3 fruit fly cellular contexts compared by ENCODE assay signal in genomic region chr3R:5086822-5087491, dm6.
TF ChIP-seq lines count a peak whose summit lies in the region.

Gene corto, minus strand, starts transcription at chr3R:5087072.

TF ChIP-seq in whole organism, embryonic, 481 proteins besides CTCF, POLR2A, EP300 and RAD21 (continued from another document and continues in another):
- TF ChIP-seq CG10321 (GFP tag; IDR thresholded peaks at IDR 0.05; lab: Robert Waterston, UW) (no peak), ssp (GFP tag; IDR thresholded peaks at IDR 0.05; lab: Robert Waterston, UW) (no peak), her (GFP tag; optimal IDR thresholded peaks at IDR 0.05; lab: Kevin White, UChicago) (no peak), HLH4C (GFP tag; IDR thresholded peaks at IDR 0.05; lab: Robert Waterston, UW; ENCODE audit: partially characterized antibody) (no peak), CG10565 (GFP tag; optimal IDR thresholded peaks at IDR 0.05; lab: Kevin White, UChicago) (no peak), Ssrp (tag; optimal IDR thresholded peaks at IDR 0.05; lab: Kevin White, UChicago) (no peak), schlank (tag; optimal IDR thresholded peaks at IDR 0.05; lab: Kevin White, UChicago) (no peak), CG10654 (GFP tag; optimal IDR thresholded peaks at IDR 0.05; lab: Kevin White, UChicago) (no peak), CG1603 (tag; optimal IDR thresholded peaks at IDR 0.05; lab: Kevin White, UChicago) (peak; percentile 15), CG10267 (tag; optimal IDR thresholded peaks at IDR 0.05; lab: Kevin White, UChicago) (peak; percentile 26), CG15479 (GFP tag; optimal IDR thresholded peaks at IDR 0.05; lab: Kevin White, UChicago) (peak; percentile 36), CG7372 (GFP tag; IDR thresholded peaks at IDR 0.05; lab: Robert Waterston, UW) (no peak), CHES-1-like (GFP tag; optimal IDR thresholded peaks at IDR 0.05; lab: Kevin White, UChicago) (peak; percentile 54), CG12236 (GFP tag; optimal IDR thresholded peaks at IDR 0.05; lab: Kevin White, UChicago) (no peak), BtbVII (GFP tag; optimal IDR thresholded peaks at IDR 0.05; lab: Kevin White, UChicago) (peak; percentile 75), ERR (GFP tag; optimal IDR thresholded peaks at IDR 0.05; lab: Kevin White, UChicago) (no peak), H15 (GFP tag; IDR thresholded peaks at IDR 0.05; lab: Robert Waterston, UW) (no peak), B-H2 (GFP tag; optimal IDR thresholded peaks at IDR 0.05; lab: Kevin White, UChicago) (no peak), CG33557 (GFP tag; optimal IDR thresholded peaks at IDR 0.05; lab: Kevin White, UChicago) (peak; percentile 33), bab2 (GFP tag; optimal IDR thresholded peaks at IDR 0.05; lab: Kevin White, UChicago) (no peak), cas (GFP tag; IDR thresholded peaks at IDR 0.05; lab: Robert Waterston, UW) (no peak), CG5245 (GFP tag; optimal IDR thresholded peaks at IDR 0.05; lab: Kevin White, UChicago) (no peak), CG4282 (GFP tag; optimal IDR thresholded peaks at IDR 0.05; lab: Kevin White, UChicago) (peak; percentile 36), Hr78 (GFP tag; optimal IDR thresholded peaks at IDR 0.05; lab: Kevin White, UChicago) (no peak), hbn (GFP tag; IDR thresholded peaks at IDR 0.05; lab: Robert Waterston, UW; ENCODE audit: partially characterized antibody) (no peak), nau (GFP tag; optimal IDR thresholded peaks at IDR 0.05; lab: Kevin White, UChicago) (peak; percentile 65), CG15073 (GFP tag; optimal IDR thresholded peaks at IDR 0.05; lab: Kevin White, UChicago) (no peak), lola (GFP tag; optimal IDR thresholded peaks at IDR 0.05; lab: Kevin White, UChicago) (no peak), CG15601 (tag; optimal IDR thresholded peaks at IDR 0.05; lab: Kevin White, UChicago) (peak; percentile 33), ftz-f1 (GFP tag; optimal IDR thresholded peaks at IDR 0.05; lab: Kevin White, UChicago) (peak; percentile 59), sens (GFP tag; lab: Kevin White, UChicago) (peak; percentile 95), CG10366 (GFP tag; IDR thresholded peaks at IDR 0.05; lab: Robert Waterston, UW) (no peak), CG18262 (tag; optimal IDR thresholded peaks at IDR 0.05; lab: Kevin White, UChicago) (peak; percentile 34), Atf3 (GFP tag; optimal IDR thresholded peaks at IDR 0.05; lab: Kevin White, UChicago) (no peak), CG13624 (GFP tag; optimal IDR thresholded peaks at IDR 0.05; lab: Kevin White, UChicago) (peak; percentile 11), nerfin-1 (tag; optimal IDR thresholded peaks at IDR 0.05; lab: Kevin White, UChicago) (peak; percentile 20), CG2116 (GFP tag; optimal IDR thresholded peaks at IDR 0.05; lab: Kevin White, UChicago) (peak; percentile 0), tin (GFP tag; optimal IDR thresholded peaks at IDR 0.05; lab: Kevin White, UChicago) (no peak), phol (tag; optimal IDR thresholded peaks at IDR 0.05; lab: Kevin White, UChicago) (peak; percentile 97), CG2202 (tag; optimal IDR thresholded peaks at IDR 0.05; lab: Kevin White, UChicago) (peak; percentile 16), pzg (GFP tag; optimal IDR thresholded peaks at IDR 0.05; lab: Kevin White, UChicago) (no peak), CG16813 (GFP tag; IDR thresholded peaks at IDR 0.05; lab: Robert Waterston, UW; ENCODE audit: partially characterized antibody) (no peak), Vsx1 (GFP tag; optimal IDR thresholded peaks at IDR 0.05; lab: Kevin White, UChicago) (no peak), CrebB (tag; optimal IDR thresholded peaks at IDR 0.05; lab: Kevin White, UChicago) (no peak), gem (tag; optimal IDR thresholded peaks at IDR 0.05; lab: Kevin White, UChicago) (no peak), al (GFP tag; IDR thresholded peaks at IDR 0.05; lab: Robert Waterston, UW) (no peak)

TF ChIP-seq in whole organism, prepupa, 60 proteins besides CTCF, POLR2A, EP300 and RAD21 (continued from another document):
- TF ChIP-seq Eip93F (GFP tag; optimal IDR thresholded peaks at IDR 0.05; lab: Kevin White, UChicago), result peak; percentile 60
- peak; percentile 19 to 27 for TF ChIP-seq ss (GFP tag; optimal IDR thresholded peaks at IDR 0.05; lab: Kevin White, UChicago)
- TF ChIP-seq Blimp-1 (GFP tag; optimal IDR thresholded peaks at IDR 0.05; lab: Kevin White, UChicago), result peak; percentile 9
- TF ChIP-seq fkh (GFP tag; optimal IDR thresholded peaks at IDR 0.05; lab: Kevin White, UChicago), result peak; percentile 22
- peak; percentile 24 for TF ChIP-seq Eip75B (GFP tag; optimal IDR thresholded peaks at IDR 0.05; lab: Kevin White, UChicago)
- peak; percentile 87 for TF ChIP-seq dsx (GFP tag; optimal IDR thresholded peaks at IDR 0.05; lab: Kevin White, UChicago; ENCODE audit: poor library complexity, severe bottlenecking)
- TF ChIP-seq Eip78C (GFP tag; lab: Kevin White, UChicago), result peak; percentile 75
- TF ChIP-seq CG6854 (GFP tag; optimal IDR thresholded peaks at IDR 0.05; lab: Kevin White, UChicago), result peak; percentile 51
- TF ChIP-seq Ets21C (GFP tag; optimal IDR thresholded peaks at IDR 0.05; lab: Kevin White, UChicago), result no peak
- no peak for TF ChIP-seq CG11762 (GFP tag; optimal IDR thresholded peaks at IDR 0.05; lab: Kevin White, UChicago; ENCODE audit: insufficient read depth)
TF ChIP-seq in whole organism, prepupa: peak in this region for 19.

TF ChIP-seq in whole organism, wandering third instar larva, 38 proteins besides CTCF, POLR2A, EP300 and RAD21 (continued from another document):
- TF ChIP-seq Hr78 (GFP tag; optimal IDR thresholded peaks at IDR 0.05; lab: Kevin White, UChicago), result no peak
